Worm (Caenorhabditis elegans) whole organism, mixed stage, embryonic: ENCODE data around the gene C44B7.5.

ENCODE experiments used
- M03D4.4 ChIP-seq: sonication (generic microtip); optimal IDR thresholded peaks from 2 replicates; lab custom pipeline; 2017; ENCODE audit warnings: mild to moderate bottlenecking, missing genetic modification characterization, missing compliant biosample characterization
- bed-3 ChIP-seq: fragments of 200-800 bp; sonication (Bioruptor generic); optimal IDR thresholded peaks from 3 replicates; lab custom pipeline; 2018; ENCODE audit warnings: mild to moderate bottlenecking, missing genetic modification characterization, moderate library complexity, missing compliant biosample characterization
- blmp-1 ChIP-seq: fragments of 150-350 bp; optimal IDR thresholded peaks from 2 replicates; lab custom pipeline; 2014; ENCODE audit warnings: missing biosample characterization, missing genetic modification characterization
- ceh-39 ChIP-seq: fragments of 150-350 bp; optimal IDR thresholded peaks from 2 replicates; lab custom pipeline; 2014; ENCODE audit warnings: missing biosample characterization, missing genetic modification characterization
- ceh-43 ChIP-seq: fragments of 200-800 bp; sonication (Bioruptor generic); optimal IDR thresholded peaks from 2 replicates; lab custom pipeline; 2018; ENCODE audit warnings: mild to moderate bottlenecking, missing genetic modification characterization, moderate library complexity, missing compliant biosample characterization
- ceh-83 ChIP-seq: fragments of 200-800 bp; sonication (Bioruptor generic); optimal IDR thresholded peaks from 2 replicates; lab custom pipeline; 2018; ENCODE audit warnings: mild to moderate bottlenecking, missing genetic modification characterization, missing compliant biosample characterization
- ces-1 ChIP-seq: fragments of 150-350 bp; optimal IDR thresholded peaks from 2 replicates; lab custom pipeline; 2014; ENCODE audit warnings: missing biosample characterization, missing genetic modification reagents, missing genetic modification characterization
- cnd-1 ChIP-seq: fragments of 200-800 bp; sonication (Bioruptor generic); optimal IDR thresholded peaks from 2 replicates; lab custom pipeline; 2018; ENCODE audit warnings: mild to moderate bottlenecking, missing genetic modification characterization, missing compliant biosample characterization
- drap-1 ChIP-seq: fragments of 200-800 bp; sonication (Bioruptor generic); optimal IDR thresholded peaks from 3 replicates; lab custom pipeline; 2018; ENCODE audit warnings: mild to moderate bottlenecking, missing genetic modification characterization, missing compliant biosample characterization
- elt-1 ChIP-seq: sonication (generic microtip); optimal IDR thresholded peaks from 2 replicates; lab custom pipeline; 2017; ENCODE audit warnings: missing genetic modification characterization, mild to moderate bottlenecking, missing compliant biosample characterization, antibody characterized with exemption, moderate library complexity, borderline replicate concordance; ENCODE audit not compliant: insufficient read depth
- elt-3 ChIP-seq: fragments of 150-350 bp; optimal IDR thresholded peaks from 2 replicates; lab custom pipeline; 2014; ENCODE audit warnings: missing biosample characterization, missing genetic modification characterization
- flh-1 ChIP-seq: fragments of 200-800 bp; sonication (Bioruptor generic); optimal IDR thresholded peaks from 2 replicates; lab custom pipeline; 2018; ENCODE audit warnings: mild to moderate bottlenecking, missing genetic modification characterization, moderate library complexity, missing compliant biosample characterization
- ham-2 ChIP-seq: fragments of 200-800 bp; sonication (Bioruptor generic); optimal IDR thresholded peaks from 2 replicates; lab custom pipeline; 2018; ENCODE audit warnings: mild to moderate bottlenecking, missing genetic modification characterization, missing compliant biosample characterization
- hlh-1 ChIP-seq: fragments of 150-350 bp; optimal IDR thresholded peaks from 2 replicates; lab custom pipeline; 2014; ENCODE audit warnings: missing biosample characterization, missing genetic modification reagents, missing genetic modification characterization
- lin-13 ChIP-seq: fragments of 150-350 bp; optimal IDR thresholded peaks from 2 replicates; lab custom pipeline; 2014; ENCODE audit warnings: missing biosample characterization, missing genetic modification characterization
- lin-32 ChIP-seq: fragments of 200-800 bp; sonication (Bioruptor generic); optimal IDR thresholded peaks from 2 replicates; lab custom pipeline; 2018; ENCODE audit warnings: mild to moderate bottlenecking, missing genetic modification characterization, missing compliant biosample characterization
- lsy-2 ChIP-seq: fragments of 150-350 bp; optimal IDR thresholded peaks from 2 replicates; lab custom pipeline; 2014; ENCODE audit warnings: missing biosample characterization, missing genetic modification characterization
- mab-5 ChIP-seq: fragments of 150-350 bp; optimal IDR thresholded peaks from 2 replicates; lab custom pipeline; 2014; ENCODE audit warnings: missing biosample characterization, missing genetic modification characterization
- mep-1 ChIP-seq: fragments of 150-350 bp; optimal IDR thresholded peaks from 2 replicates; lab custom pipeline; 2017; ENCODE audit warnings: missing biosample characterization, missing genetic modification reagents, missing genetic modification characterization, inconsistent platforms
- mls-2 ChIP-seq: sonication (generic microtip); optimal IDR thresholded peaks from 2 replicates; lab custom pipeline; 2016; ENCODE audit warnings: mild to moderate bottlenecking, missing genetic modification characterization, moderate library complexity, missing compliant biosample characterization
- nhr-2 ChIP-seq: fragments of 150-350 bp; optimal IDR thresholded peaks from 2 replicates; lab custom pipeline; 2014; ENCODE audit warnings: missing biosample characterization, missing genetic modification characterization
- nhr-28 ChIP-seq: fragments of 150-350 bp; optimal IDR thresholded peaks from 2 replicates; lab custom pipeline; 2014; ENCODE audit warnings: missing biosample characterization, missing genetic modification characterization
- nhr-76 ChIP-seq: sonication (generic microtip); optimal IDR thresholded peaks from 2 replicates; lab custom pipeline; 2017; ENCODE audit warnings: missing biosample characterization, missing genetic modification characterization
- pha-4 ChIP-seq: fragments of 150-350 bp; optimal IDR thresholded peaks from 2 replicates; lab custom pipeline; 2018; ENCODE audit warnings: missing biosample characterization, missing genetic modification reagents, missing genetic modification characterization
- sem-2 ChIP-seq: fragments of 200-800 bp; sonication (Bioruptor generic); optimal IDR thresholded peaks from 2 replicates; lab custom pipeline; 2018; ENCODE audit warnings: mild to moderate bottlenecking, missing genetic modification characterization, missing compliant biosample characterization
- snpc-4 ChIP-seq: fragments of 150-350 bp; optimal IDR thresholded peaks from 2 replicates; lab custom pipeline; 2014; ENCODE audit warnings: missing biosample characterization, missing genetic modification characterization
- sptf-1 ChIP-seq: sonication (generic microtip); optimal IDR thresholded peaks from 2 replicates; lab custom pipeline; 2017; ENCODE audit warnings: mild to moderate bottlenecking, missing genetic modification characterization, moderate library complexity, missing compliant biosample characterization
- tbx-8 ChIP-seq: fragments of 200-800 bp; sonication (Bioruptor generic); optimal IDR thresholded peaks from 2 replicates; lab custom pipeline; 2018; ENCODE audit warnings: mild to moderate bottlenecking, missing genetic modification characterization, moderate library complexity, missing compliant biosample characterization
- unc-120 ChIP-seq: sonication (generic microtip); optimal IDR thresholded peaks from 2 replicates; lab custom pipeline; 2017; ENCODE audit warnings: missing genetic modification characterization, missing compliant biosample characterization; ENCODE audit not compliant: poor library complexity, severe bottlenecking
- unc-39 ChIP-seq: fragments of 150-350 bp; optimal IDR thresholded peaks from 2 replicates; lab custom pipeline; 2014; ENCODE audit warnings: missing biosample characterization, missing genetic modification characterization
- unc-62 ChIP-seq: fragments of 150-350 bp; optimal IDR thresholded peaks from 2 replicates; lab custom pipeline; 2014; ENCODE audit warnings: missing biosample characterization, missing genetic modification reagents, missing genetic modification characterization
- ztf-11 ChIP-seq: fragments of 150-350 bp; optimal IDR thresholded peaks from 2 replicates; lab custom pipeline; 2014; ENCODE audit warnings: missing biosample characterization, missing genetic modification characterization

Gene C44B7.5

ce11 chrII:6826726-6827125 lies 45.7 kb downstream of the C44B7.5 start:
- TF ChIP-seq flh-1 (no peak), M03D4.4 (tag; lab: Kevin White, UChicago) (no peak), ces-1 (peak; percentile 54), nhr-28 (tag; lab: Kevin White, UChicago) (no peak), pha-4 (tag; lab: Kevin White, UChicago) (no peak), unc-120 (tag; lab: Kevin White, UChicago) (peak; percentile 83), mls-2 (tag; lab: Kevin White, UChicago) (no peak), hlh-1 (tag; lab: Kevin White, UChicago) (peak; percentile 72), bed-3 (GFP tag; lab: Kevin White, UChicago) (no peak), ceh-39 (tag; lab: Kevin White, UChicago) (no peak), sem-2 (GFP tag; lab: Kevin White, UChicago) (no peak), mep-1 (tag; lab: Kevin White, UChicago) (no peak), lsy-2 (no peak), sptf-1 (tag; lab: Kevin White, UChicago) (no peak), ceh-43 (no peak), unc-62 (GFP tag; lab: Kevin White, UChicago) (peak; percentile 7), blmp-1 (peak; percentile 76)

- no peak for TF ChIP-seq snpc-4 (tag; lab: Kevin White, UChicago)
- no peak for TF ChIP-seq lin-13 (tag; lab: Kevin White, UChicago)
- peak; percentile 90 for TF ChIP-seq ham-2
- peak; percentile 21 for TF ChIP-seq M03D4.4 (tag; lab: Kevin White, UChicago)
- peak; percentile 90 for TF ChIP-seq ces-1
- peak; percentile 77 for TF ChIP-seq unc-120 (tag; lab: Kevin White, UChicago)
- peak; percentile 62 for TF ChIP-seq hlh-1 (tag; lab: Kevin White, UChicago)
- peak; percentile 96 for TF ChIP-seq unc-62 (GFP tag; lab: Kevin White, UChicago)
- TF ChIP-seq mls-2 (tag; lab: Kevin White, UChicago), result peak; percentile 20
- TF ChIP-seq mab-5, result peak; percentile 84
- TF ChIP-seq cnd-1, result no peak
Observed at ce11 chrII:6825732-6826131, 46.7 kb downstream of the C44B7.5 start.

- TF ChIP-seq lin-13 (tag; lab: Kevin White, UChicago), result no peak
- TF ChIP-seq drap-1 (GFP tag; lab: Kevin White, UChicago), result no peak
- no peak for TF ChIP-seq hlh-1 (tag; lab: Kevin White, UChicago)
- TF ChIP-seq unc-62 (GFP tag; lab: Kevin White, UChicago), result peak; percentile 91
Observed at ce11 chrII:6824524-6824923, 47.9 kb downstream of the C44B7.5 start.

ce11 chrII:6823912-6824311 lies 48.5 kb downstream of the C44B7.5 start:
- TF ChIP-seq unc-120 (tag; lab: Kevin White, UChicago), result peak; percentile 6
- no peak for TF ChIP-seq unc-39 (tag; lab: Kevin White, UChicago)
- TF ChIP-seq flh-1, result no peak
- no peak for TF ChIP-seq ztf-11
- TF ChIP-seq snpc-4 (tag; lab: Kevin White, UChicago), result no peak
- no peak for TF ChIP-seq lsy-2
- TF ChIP-seq ces-1, result peak; percentile 14

ce11 chrII:6823233-6823632 lies 49.2 kb downstream of the C44B7.5 start:
- peak; percentile 73 for TF ChIP-seq nhr-2 (tag; lab: Kevin White, UChicago)
- no peak for TF ChIP-seq ceh-39 (tag; lab: Kevin White, UChicago)
- peak; percentile 98 for TF ChIP-seq unc-62 (GFP tag; lab: Kevin White, UChicago)
- TF ChIP-seq nhr-76 (tag; lab: Kevin White, UChicago), result no peak
- TF ChIP-seq tbx-8 (GFP tag; lab: Kevin White, UChicago), result no peak
- no peak for TF ChIP-seq mep-1 (tag; lab: Kevin White, UChicago)
- TF ChIP-seq sptf-1 (tag; lab: Kevin White, UChicago), result no peak
- no peak for TF ChIP-seq ham-2
- peak; percentile 88 for TF ChIP-seq hlh-1 (tag; lab: Kevin White, UChicago)
- TF ChIP-seq mls-2 (tag; lab: Kevin White, UChicago), result no peak
- TF ChIP-seq lsy-2, result no peak
- TF ChIP-seq unc-120 (tag; lab: Kevin White, UChicago), result peak; percentile 47
- no peak for TF ChIP-seq blmp-1
- TF ChIP-seq bed-3 (GFP tag; lab: Kevin White, UChicago), result no peak
- no peak for TF ChIP-seq lin-13 (tag; lab: Kevin White, UChicago)

ce11 chrII:6822347-6822746 lies 50.0 kb downstream of the C44B7.5 start:
- TF ChIP-seq sptf-1 (tag; lab: Kevin White, UChicago) (no peak), ceh-83 (GFP tag; lab: Kevin White, UChicago) (no peak), ceh-43 (no peak), unc-120 (tag; lab: Kevin White, UChicago) (peak; percentile 46), sem-2 (GFP tag; lab: Kevin White, UChicago) (no peak), bed-3 (GFP tag; lab: Kevin White, UChicago) (no peak), elt-3 (tag; lab: Kevin White, UChicago) (no peak), snpc-4 (tag; lab: Kevin White, UChicago) (no peak), lsy-2 (no peak), M03D4.4 (tag; lab: Kevin White, UChicago) (no peak), flh-1 (no peak), elt-1 (tag; lab: Kevin White, UChicago) (peak; percentile 61), lin-32 (GFP tag; lab: Kevin White, UChicago) (no peak), hlh-1 (tag; lab: Kevin White, UChicago) (peak; percentile 39), unc-62 (GFP tag; lab: Kevin White, UChicago) (peak; percentile 95), ces-1 (peak; percentile 24)
- TF ChIP-seq, all 35 proteins: peak for 5
